Worm (Caenorhabditis elegans) whole organism, midembryonic: ENCODE measurements around the gene znf-207.
"Not testable (repeated sequence)": the region's sequence is repeated elsewhere in the genome, so short reads cannot be mapped to it uniquely, and the experiment has no call there.

Experiments used
- cog-1 ChIP-seq: sonication (generic microtip); optimal IDR thresholded peaks from 2 replicates; lab custom pipeline; 2016; ENCODE audit warnings: missing genetic modification characterization, missing compliant biosample characterization
- klf-2 ChIP-seq: fragments of 200-800 bp; sonication (Bioruptor generic); conservative IDR thresholded peaks from 2 replicates; pipeline ENCODE4 v1.3.6; 2022; ENCODE audit warnings: missing genetic modification reagents, missing genetic modification characterization, missing compliant biosample characterization
- med-1 ChIP-seq: sonication (generic microtip); optimal IDR thresholded peaks from 2 replicates; lab custom pipeline; 2017; ENCODE audit warnings: missing genetic modification characterization, mild to moderate bottlenecking, missing compliant biosample characterization, antibody characterized with exemption, missing genetic modification reagents; ENCODE audit not compliant: insufficient read depth
- tab-1 ChIP-seq: fragments of 200-800 bp; sonication (Bioruptor generic); IDR thresholded peaks from 2 replicates; pipeline ENCODE4 v1.3.6; 2022; ENCODE audit warnings: missing genetic modification characterization, missing compliant biosample characterization
- ztf-23 ChIP-seq: fragments of 200-800 bp; sonication (Bioruptor generic); IDR thresholded peaks from 2 replicates; pipeline ENCODE4 v1.3.6; 2022; ENCODE audit warnings: missing genetic modification reagents, missing genetic modification characterization, missing compliant biosample characterization
- ztf-29 ChIP-seq: fragments of 200-800 bp; sonication (Bioruptor generic); IDR thresholded peaks from 2 replicates; pipeline ENCODE4 v1.3.6; 2022; ENCODE audit warnings: missing genetic modification reagents, missing genetic modification characterization, missing compliant biosample characterization

ce11 chrIV:11324741-11325140 lies 14.0 kb downstream of the znf-207 start, which contains the start of gene his-48:
- TF ChIP-seq ztf-23 (GFP tag; lab: Robert Waterston, UW); med-1; cog-1 (tag; lab: Kevin White, UChicago); tab-1 (GFP tag; lab: Robert Waterston, UW); ztf-29 (GFP tag; lab: Robert Waterston, UW); klf-2 (GFP tag; lab: Robert Waterston, UW): not testable (repeated sequence)
